Worm (Caenorhabditis elegans) whole organism, midembryonic: ENCODE data around the gene pals-22.

Source experiments
- T22C8.4 ChIP-seq: fragments of 200-800 bp; sonication (Bioruptor generic); IDR thresholded peaks from 2 replicates; pipeline ENCODE4 v1.3.6; 2022; ENCODE audit warnings: missing genetic modification characterization, missing compliant biosample characterization
- cog-1 ChIP-seq: sonication (generic microtip); optimal IDR thresholded peaks from 2 replicates; lab custom pipeline; 2016; ENCODE audit warnings: missing genetic modification characterization, missing compliant biosample characterization
- flt-1 ChIP-seq: fragments of 200-800 bp; sonication (Bioruptor generic); IDR thresholded peaks from 2 replicates; pipeline ENCODE4 v1.3.6; 2022; ENCODE audit warnings: missing genetic modification characterization, missing compliant biosample characterization
- klf-2 ChIP-seq: fragments of 200-800 bp; sonication (Bioruptor generic); conservative IDR thresholded peaks from 2 replicates; pipeline ENCODE4 v1.3.6; 2022; ENCODE audit warnings: missing genetic modification reagents, missing genetic modification characterization, missing compliant biosample characterization
- med-1 ChIP-seq: sonication (generic microtip); optimal IDR thresholded peaks from 2 replicates; lab custom pipeline; 2017; ENCODE audit warnings: missing genetic modification characterization, mild to moderate bottlenecking, missing compliant biosample characterization, antibody characterized with exemption, missing genetic modification reagents; ENCODE audit not compliant: insufficient read depth
- ref-1 ChIP-seq: fragments of 200-800 bp; sonication (Bioruptor generic); conservative IDR thresholded peaks from 2 replicates; pipeline ENCODE4 v1.3.6; 2022; ENCODE audit warnings: missing genetic modification reagents, missing genetic modification characterization, missing compliant biosample characterization
- tab-1 ChIP-seq: fragments of 200-800 bp; sonication (Bioruptor generic); IDR thresholded peaks from 2 replicates; pipeline ENCODE4 v1.3.6; 2022; ENCODE audit warnings: missing genetic modification characterization, missing compliant biosample characterization
- ztf-23 ChIP-seq: fragments of 200-800 bp; sonication (Bioruptor generic); IDR thresholded peaks from 2 replicates; pipeline ENCODE4 v1.3.6; 2022; ENCODE audit warnings: missing genetic modification reagents, missing genetic modification characterization, missing compliant biosample characterization
- ztf-29 ChIP-seq: fragments of 200-800 bp; sonication (Bioruptor generic); IDR thresholded peaks from 2 replicates; pipeline ENCODE4 v1.3.6; 2022; ENCODE audit warnings: missing genetic modification reagents, missing genetic modification characterization, missing compliant biosample characterization

- TF ChIP-seq flt-1 (GFP tag; lab: Robert Waterston, UW) (no peak), cog-1 (no peak), ztf-23 (GFP tag; lab: Robert Waterston, UW) (no peak), ztf-29 (GFP tag; lab: Robert Waterston, UW) (no peak), med-1 (no peak), klf-2 (no peak), ref-1 (GFP tag; lab: Robert Waterston, UW) (no peak), tab-1 (GFP tag; lab: Robert Waterston, UW) (no peak), T22C8.4 (no peak)
These were observed 8.7 kb downstream of the pals-22 start, which contains the start of gene fbxb-81 for ce11 chrIII:140904-141303.
